Worm (Caenorhabditis elegans): ENCODE results near the gene C27D9.2.
A peak's percentile ranks its signal among the peaks of the same experiment; 100 is the strongest.

Gene C27D9.2

DNA sequence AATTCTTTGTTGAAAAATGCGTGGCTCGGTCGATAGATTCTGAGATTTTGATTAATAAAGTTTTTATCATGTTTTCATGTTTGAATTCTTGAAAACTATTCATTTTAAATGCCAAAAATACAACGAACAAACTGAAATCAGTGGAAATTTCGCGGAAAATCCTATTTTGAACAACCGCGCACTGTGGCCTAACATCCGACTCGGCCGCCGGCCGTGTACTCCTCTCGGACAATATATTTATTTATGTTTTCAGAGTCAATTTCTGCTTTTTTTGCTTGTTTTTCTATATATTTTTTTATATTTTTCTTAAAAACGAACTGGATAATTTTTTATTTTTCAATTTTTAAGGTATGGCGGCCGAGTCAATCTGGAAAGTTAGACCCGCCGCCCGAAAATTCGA, 34.6 kb upstream of the C27D9.2 start, which contains the start of gene F26G1.1 (continued):
- peak; percentile 29 for TF ChIP-seq ceh-34 (tag; optimal IDR thresholded peaks at IDR 0.05)
- TF ChIP-seq ahr-1 (tag; optimal IDR thresholded peaks at IDR 0.05) = peak; percentile 73
- peak; percentile 17 for TF ChIP-seq npax-4 (tag; optimal IDR thresholded peaks at IDR 0.05)
- TF ChIP-seq Y22D7AL.16 (tag; optimal IDR thresholded peaks at IDR 0.05) = no peak
- TF ChIP-seq ceh-19 (GFP tag; optimal IDR thresholded peaks at IDR 0.05) = no peak
- TF ChIP-seq ceh-6 (GFP tag; optimal IDR thresholded peaks at IDR 0.05) = no peak
- TF ChIP-seq che-1 (tag; optimal IDR thresholded peaks at IDR 0.05) = peak; percentile 28
- TF ChIP-seq fax-1 (tag; optimal IDR thresholded peaks at IDR 0.05) = peak; percentile 57
- peak; percentile 90 for TF ChIP-seq ceh-2 (tag; optimal IDR thresholded peaks at IDR 0.05)
- no peak for TF ChIP-seq hlh-6 (tag; optimal IDR thresholded peaks at IDR 0.05)
- peak; percentile 14 for TF ChIP-seq fkh-6 (tag; optimal IDR thresholded peaks at IDR 0.05)
- peak; percentile 43 for TF ChIP-seq ztf-16 (tag; optimal IDR thresholded peaks at IDR 0.05)
- TF ChIP-seq pax-1 (tag; optimal IDR thresholded peaks at IDR 0.05) = no peak
- TF ChIP-seq C08G9.2 (tag; optimal IDR thresholded peaks at IDR 0.05) = peak; percentile 93
- TF ChIP-seq dmd-4 (tag; optimal IDR thresholded peaks at IDR 0.05; ENCODE audit: borderline replicate concordance) = no peak
- no peak for TF ChIP-seq sox-4 (tag; optimal IDR thresholded peaks at IDR 0.05)
- no peak for TF ChIP-seq pqm-1 (tag; optimal IDR thresholded peaks at IDR 0.05)
- TF ChIP-seq nhr-232 (tag; optimal IDR thresholded peaks at IDR 0.05) = no peak
- TF ChIP-seq tbx-2 (tag; optimal IDR thresholded peaks at IDR 0.05) = peak; percentile 92
- TF ChIP-seq hlh-13 (GFP tag; optimal IDR thresholded peaks at IDR 0.05) = no peak
- TF ChIP-seq zip-5 (tag; optimal IDR thresholded peaks at IDR 0.05) = peak; percentile 83
- peak; percentile 90 for TF ChIP-seq ceh-31 (tag; optimal IDR thresholded peaks at IDR 0.05)
- TF ChIP-seq K09A11.1 (tag; optimal IDR thresholded peaks at IDR 0.05; ENCODE audit: insufficient read depth) = no peak
- no peak for TF ChIP-seq pag-3 (tag; optimal IDR thresholded peaks at IDR 0.05; ENCODE audit: borderline replicate concordance)
- no peak for TF ChIP-seq unc-3 (GFP tag; conservative IDR thresholded peaks at IDR 0.05)
- TF ChIP-seq unc-3 (tag; optimal IDR thresholded peaks at IDR 0.05) = no peak
- TF ChIP-seq ets-4 (tag; optimal IDR thresholded peaks at IDR 0.05) = peak; percentile 94
- peak; percentile 72 for TF ChIP-seq ref-2 (tag; optimal IDR thresholded peaks at IDR 0.05)

DNA sequence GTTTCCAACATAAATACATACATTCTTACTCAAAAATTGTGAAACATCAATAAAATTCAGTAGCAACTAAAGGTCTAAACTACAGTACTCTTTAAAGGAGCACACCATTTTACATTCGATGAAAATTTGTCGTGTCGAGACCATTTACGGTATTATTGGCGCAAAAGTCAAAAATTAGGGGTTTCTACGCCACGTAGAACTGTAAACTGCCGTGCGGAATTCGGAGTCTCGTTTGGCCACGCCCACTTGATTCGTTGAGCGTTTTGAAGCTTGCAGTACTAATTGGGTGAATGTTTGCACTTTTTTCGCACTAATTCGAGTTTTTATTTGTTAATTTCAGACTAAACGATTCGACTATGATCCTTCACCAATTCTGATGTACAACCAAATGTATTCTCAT, 34.0 kb upstream of the C27D9.2 start:
- no peak for TF ChIP-seq dmd-4 (tag; optimal IDR thresholded peaks at IDR 0.05; ENCODE audit: borderline replicate concordance)
- TF ChIP-seq elt-4 (tag; optimal IDR thresholded peaks at IDR 0.05) = no peak
- no peak for TF ChIP-seq T23F11.4 (GFP tag; optimal IDR thresholded peaks at IDR 0.05)
- TF ChIP-seq nfya-1 (tag; optimal IDR thresholded peaks at IDR 0.05) = no peak
- no peak for TF ChIP-seq pha-2 (tag; optimal IDR thresholded peaks at IDR 0.05)
- no peak for TF ChIP-seq F13H6.1 (tag; optimal IDR thresholded peaks at IDR 0.05)
- TF ChIP-seq ceh-24 (tag; optimal IDR thresholded peaks at IDR 0.05) = no peak
- no peak for TF ChIP-seq rnt-1 (tag; optimal IDR thresholded peaks at IDR 0.05)
- no peak for TF ChIP-seq hlh-6 (tag; optimal IDR thresholded peaks at IDR 0.05)
- TF ChIP-seq ref-2 (tag; optimal IDR thresholded peaks at IDR 0.05) = no peak
- no peak for TF ChIP-seq hlh-8 (tag; optimal IDR thresholded peaks at IDR 0.05)
- TF ChIP-seq pha-4 (tag; optimal IDR thresholded peaks at IDR 0.05) = no peak
- TF ChIP-seq eyg-1 (tag; optimal IDR thresholded peaks at IDR 0.05) = no peak
- no peak for TF ChIP-seq ceh-6 (GFP tag; optimal IDR thresholded peaks at IDR 0.05)
- TF ChIP-seq pqm-1 (tag; optimal IDR thresholded peaks at IDR 0.05) = no peak

- TF ChIP-seq ets-4 (tag; optimal IDR thresholded peaks at IDR 0.05) (no peak), C08G9.2 (tag; optimal IDR thresholded peaks at IDR 0.05) (no peak), ama-1 (optimal IDR thresholded peaks at IDR 0.05) (no peak), pha-4 (tag; optimal IDR thresholded peaks at IDR 0.05) (no peak), fkh-10 (GFP tag; optimal IDR thresholded peaks at IDR 0.05) (no peak), nhr-11 (tag; optimal IDR thresholded peaks at IDR 0.05) (no peak)
These were observed 33.2 kb upstream of the C27D9.2 start, which contains the start of gene F26G1.15 for ce11 chrII:4789835-4790343. TSS of gene F26G1.15 (plus strand) at chrII:4790293.

Data from whole organism, late embryonic.